Worm (Caenorhabditis elegans): ENCODE data around the gene aak-1.

- no peak for TF ChIP-seq unc-39 (tag; optimal IDR thresholded peaks at IDR 0.05)
- no peak for TF ChIP-seq mdl-1 (tag; optimal IDR thresholded peaks at IDR 0.05)
- TF ChIP-seq unc-62 (GFP tag; optimal IDR thresholded peaks at IDR 0.05): no peak
- TF ChIP-seq nhr-77 (tag; optimal IDR thresholded peaks at IDR 0.05): no peak
- TF ChIP-seq nhr-237 (tag; optimal IDR thresholded peaks at IDR 0.05): no peak
Observed at ce11 chrIII:8712968-8713367, 47.9 kb downstream of the aak-1 start.

All from whole organism, L2 larva.